Worm (Caenorhabditis elegans): ENCODE results near the gene flp-14.

ce11 chrIII:12885153-12885552 lies 25.2 kb upstream of the flp-14 start:
- TF ChIP-seq lin-13 (tag; optimal IDR thresholded peaks at IDR 0.05): no peak
- TF ChIP-seq nhr-2 (tag; optimal IDR thresholded peaks at IDR 0.05): no peak
- TF ChIP-seq pha-4 (tag; optimal IDR thresholded peaks at IDR 0.05): no peak
- TF ChIP-seq nhr-237 (tag; optimal IDR thresholded peaks at IDR 0.05): no peak
- no peak for TF ChIP-seq elt-1 (tag; optimal IDR thresholded peaks at IDR 0.05; ENCODE audit: borderline replicate concordance, insufficient read depth)
- TF ChIP-seq elt-3 (tag; optimal IDR thresholded peaks at IDR 0.05): no peak
- TF ChIP-seq tbx-8 (GFP tag; optimal IDR thresholded peaks at IDR 0.05): no peak
- TF ChIP-seq lin-32 (GFP tag; optimal IDR thresholded peaks at IDR 0.05): no peak
- no peak for TF ChIP-seq ces-1 (GFP tag; optimal IDR thresholded peaks at IDR 0.05)
- TF ChIP-seq blmp-1 (tag; optimal IDR thresholded peaks at IDR 0.05): no peak
- no peak for TF ChIP-seq nhr-76 (tag; optimal IDR thresholded peaks at IDR 0.05)
- TF ChIP-seq zip-8 (tag; optimal IDR thresholded peaks at IDR 0.05): no peak
- TF ChIP-seq bed-3 (GFP tag; optimal IDR thresholded peaks at IDR 0.05): no peak
- TF ChIP-seq mls-2 (tag; optimal IDR thresholded peaks at IDR 0.05): no peak
